Fruit fly (Drosophila melanogaster): ENCODE data around the gene CG2116.

DNA sequence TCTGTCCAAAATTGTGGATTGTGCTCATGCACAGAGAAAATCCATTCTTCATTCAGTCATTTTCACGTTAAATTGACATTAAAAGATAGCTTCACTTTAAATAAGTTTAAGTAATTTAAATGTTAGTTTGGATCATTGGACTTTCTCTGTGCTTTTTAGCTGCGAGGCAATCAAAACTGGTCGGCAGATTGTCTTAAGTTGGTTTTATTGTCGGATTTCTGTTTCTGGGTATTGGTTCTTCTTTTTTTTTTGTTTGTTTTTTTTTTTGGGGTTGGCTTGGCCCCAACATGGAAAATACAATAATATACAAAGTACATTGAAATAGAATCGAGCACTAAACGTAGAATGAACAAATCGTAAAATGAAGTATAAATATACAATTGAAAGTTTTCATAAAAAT lies 40.6 kb downstream of the CG2116 start, which contains the start of gene CG2278:
- TF ChIP-seq CG9215 (GFP tag; IDR thresholded peaks at IDR 0.05) (no peak), Vsx1 (GFP tag; optimal IDR thresholded peaks at IDR 0.05) (no peak)
